Fruit fly (Drosophila melanogaster) whole organism, embryonic: ENCODE results near the gene MBD-like.
A peak's percentile ranks its signal among the peaks of the same experiment; 100 is the strongest.

Experiments
- BEAF-32 ChIP-seq: fragments of 200-800 bp; sonication (Bioruptor generic); optimal IDR thresholded peaks from 3 replicates; lab custom pipeline; 2017; ENCODE audit warnings: missing biosample characterization, missing genetic modification characterization, mild to moderate bottlenecking, moderate library complexity, missing genetic modification reagents
- BtbVII ChIP-seq: fragments of 200-800 bp; sonication (Bioruptor generic); optimal IDR thresholded peaks from 3 replicates; lab custom pipeline; 2017; ENCODE audit warnings: missing biosample characterization, mild to moderate bottlenecking, missing genetic modification characterization
- CG10209 ChIP-seq: fragments of 200-800 bp; sonication (Bioruptor generic); optimal IDR thresholded peaks from 3 replicates; lab custom pipeline; 2017; ENCODE audit warnings: missing biosample characterization, mild to moderate bottlenecking, missing genetic modification characterization, missing genetic modification reagents
- CG10274 ChIP-seq: fragments of 200-800 bp; sonication (Bioruptor generic); optimal IDR thresholded peaks from 3 replicates; lab custom pipeline; 2017; ENCODE audit warnings: missing biosample characterization, mild to moderate bottlenecking, missing genetic modification characterization
- CG10565 ChIP-seq: fragments of 200-800 bp; sonication (Bioruptor generic); optimal IDR thresholded peaks from 3 replicates; lab custom pipeline; 2016; ENCODE audit warnings: missing biosample characterization, mild to moderate bottlenecking, missing genetic modification characterization
- CG11504 ChIP-seq: fragments of 200-800 bp; sonication (Bioruptor generic); optimal IDR thresholded peaks from 3 replicates; lab custom pipeline; 2019; ENCODE audit warnings: missing biosample characterization, mild to moderate bottlenecking, missing genetic modification characterization, moderate library complexity
- CG14860 ChIP-seq: fragments of 200-800 bp; sonication (Bioruptor generic); IDR thresholded peaks from 3 replicates; pipeline ENCODE4 v1.3.6; 2022; ENCODE audit warnings: missing biosample characterization, missing genetic modification characterization; ENCODE audit not compliant: partially characterized antibody
- CG17328 ChIP-seq: fragments of 200-800 bp; sonication (Bioruptor generic); IDR thresholded peaks from 2 replicates; pipeline ENCODE4 v1.3.6; 2022; ENCODE audit warnings: missing biosample characterization, missing genetic modification characterization
- CG17912 ChIP-seq: fragments of 200-800 bp; sonication (Bioruptor generic); optimal IDR thresholded peaks from 2 replicates; lab custom pipeline; 2018; ENCODE audit warnings: missing biosample characterization, mild to moderate bottlenecking, missing genetic modification characterization
- CG2712 ChIP-seq: fragments of 200-800 bp; optimal IDR thresholded peaks from 3 replicates; lab custom pipeline; 2019; ENCODE audit warnings: missing biosample characterization, mild to moderate bottlenecking, missing genetic modification characterization, moderate library complexity
- CG2889 ChIP-seq: fragments of 200-800 bp; sonication (Bioruptor generic); IDR thresholded peaks from 3 replicates; pipeline ENCODE4 v1.3.6; 2022; ENCODE audit warnings: missing biosample characterization, missing genetic modification characterization
- CG31224 ChIP-seq: fragments of 200-800 bp; sonication (Bioruptor generic); IDR thresholded peaks from 2 replicates; pipeline ENCODE4 v1.3.6; 2022; ENCODE audit warnings: missing biosample characterization, missing genetic modification characterization
- CG5245 ChIP-seq: fragments of 200-800 bp; sonication (Bioruptor generic); optimal IDR thresholded peaks from 3 replicates; lab custom pipeline; 2016; ENCODE audit warnings: missing biosample characterization, missing genetic modification characterization
- CG7786 ChIP-seq: fragments of 200-800 bp; sonication (Bioruptor generic); optimal IDR thresholded peaks from 2 replicates; lab custom pipeline; 2016; ENCODE audit warnings: missing biosample characterization, missing genetic modification characterization
- CG8944 ChIP-seq: fragments of 200-800 bp; sonication (Bioruptor generic); optimal IDR thresholded peaks from 3 replicates; lab custom pipeline; 2016; ENCODE audit warnings: missing biosample characterization, missing genetic modification characterization
- Chrac-16 ChIP-seq: fragments of 200-800 bp; sonication (Bioruptor generic); optimal IDR thresholded peaks from 3 replicates; lab custom pipeline; 2016; ENCODE audit warnings: missing biosample characterization, missing genetic modification characterization
- E2f1 ChIP-seq: fragments of 200-800 bp; sonication (Bioruptor generic); IDR thresholded peaks from 2 replicates; pipeline ENCODE4 v1.3.6; 2022; ENCODE audit warnings: missing biosample characterization, missing genetic modification characterization
- Fer2 ChIP-seq: fragments of 200-800 bp; sonication (Bioruptor generic); optimal IDR thresholded peaks from 2 replicates; lab custom pipeline; 2018; ENCODE audit warnings: missing biosample characterization, mild to moderate bottlenecking, missing genetic modification characterization, moderate library complexity
- HHEX ChIP-seq: fragments of 200-800 bp; sonication (Bioruptor generic); optimal IDR thresholded peaks from 3 replicates; lab custom pipeline; 2017; ENCODE audit warnings: missing biosample characterization, mild to moderate bottlenecking, missing genetic modification characterization, missing genetic modification reagents
- Jarid2 ChIP-seq: fragments of 200-800 bp; sonication (Bioruptor generic); optimal IDR thresholded peaks from 3 replicates; lab custom pipeline; 2017; ENCODE audit warnings: mild to moderate bottlenecking, missing biosample characterization, missing genetic modification reagents, missing genetic modification characterization
- Mrtf ChIP-seq: fragments of 200-800 bp; sonication (Bioruptor generic); IDR thresholded peaks from 3 replicates; pipeline ENCODE4 v1.3.6; 2022; ENCODE audit warnings: missing biosample characterization, missing genetic modification characterization
- NK7.1 ChIP-seq: fragments of 200-800 bp; sonication (Bioruptor generic); optimal IDR thresholded peaks from 3 replicates; lab custom pipeline; 2016; ENCODE audit warnings: missing biosample characterization, missing genetic modification characterization
- Nf-YA ChIP-seq: fragments of 200-800 bp; sonication (Bioruptor generic); IDR thresholded peaks from 2 replicates; pipeline ENCODE4 v1.3.6; 2022; ENCODE audit warnings: missing biosample characterization, missing genetic modification characterization
- Oaz ChIP-seq: fragments of 200-800 bp; sonication (Bioruptor generic); IDR thresholded peaks from 2 replicates; pipeline ENCODE4 v1.3.6; 2022; ENCODE audit warnings: missing biosample characterization, missing genetic modification characterization
- Oli ChIP-seq: fragments of 200-800 bp; sonication (Bioruptor generic); optimal IDR thresholded peaks from 2 replicates; lab custom pipeline; 2018; ENCODE audit warnings: missing biosample characterization, mild to moderate bottlenecking, missing genetic modification characterization, moderate library complexity
- Optix ChIP-seq: fragments of 200-800 bp; sonication (Bioruptor generic); IDR thresholded peaks from 3 replicates; pipeline ENCODE4 v1.3.6; 2022; ENCODE audit warnings: missing biosample characterization, missing genetic modification characterization
- PHDP ChIP-seq: fragments of 200-800 bp; sonication (Bioruptor generic); optimal IDR thresholded peaks from 3 replicates; lab custom pipeline; 2018; ENCODE audit warnings: missing biosample characterization, mild to moderate bottlenecking, missing genetic modification characterization, moderate library complexity
- TFAM ChIP-seq: fragments of 200-800 bp; sonication (Bioruptor generic); optimal IDR thresholded peaks from 2 replicates; lab custom pipeline; 2017; ENCODE audit warnings: missing biosample characterization, missing genetic modification characterization, inconsistent platforms
- Tbp ChIP-seq: fragments of >200 bp; optimal IDR thresholded peaks from 2 replicates; lab custom pipeline; 2018; ENCODE audit warnings: missing biosample characterization, missing genetic modification characterization
- Usf ChIP-seq: fragments of 200-800 bp; sonication (Bioruptor generic); optimal IDR thresholded peaks from 2 replicates; lab custom pipeline; 2017; ENCODE audit warnings: missing genotype, missing biosample characterization, missing genetic modification characterization
- caup ChIP-seq: fragments of 200-800 bp; sonication (Bioruptor generic); optimal IDR thresholded peaks from 3 replicates; lab custom pipeline; 2017; ENCODE audit warnings: missing biosample characterization, mild to moderate bottlenecking, missing genetic modification characterization, moderate library complexity; ENCODE audit not compliant: severe bottlenecking
- chm ChIP-seq: fragments of 200-800 bp; sonication (Bioruptor generic); IDR thresholded peaks from 2 replicates; pipeline ENCODE4 v1.3.6; 2022; ENCODE audit warnings: missing biosample characterization, missing genetic modification characterization
- chn ChIP-seq: fragments of 200-800 bp; sonication (Bioruptor generic); optimal IDR thresholded peaks from 2 replicates; lab custom pipeline; 2016; ENCODE audit warnings: missing biosample characterization, missing genetic modification characterization
- cwo ChIP-seq: fragments of 200-800 bp; sonication (Bioruptor generic); optimal IDR thresholded peaks from 3 replicates; lab custom pipeline; 2017; ENCODE audit warnings: missing biosample characterization, missing genetic modification characterization, mild to moderate bottlenecking, moderate library complexity, missing genetic modification reagents
- fd102C ChIP-seq: fragments of 200-800 bp; sonication (Bioruptor generic); optimal IDR thresholded peaks from 2 replicates; lab custom pipeline; 2018; ENCODE audit warnings: missing biosample characterization, mild to moderate bottlenecking, missing genetic modification characterization, moderate library complexity
- fd64A ChIP-seq: fragments of 200-800 bp; sonication (Bioruptor generic); optimal IDR thresholded peaks from 3 replicates; lab custom pipeline; 2018; ENCODE audit warnings: missing biosample characterization, mild to moderate bottlenecking, missing genetic modification characterization
- ftz-f1 ChIP-seq: fragments of 200-800 bp; sonication (Bioruptor generic); optimal IDR thresholded peaks from 2 replicates; lab custom pipeline; 2016; ENCODE audit warnings: missing biosample characterization, missing genetic modification characterization
- gem ChIP-seq: fragments of 200-800 bp; sonication (Bioruptor generic); optimal IDR thresholded peaks from 2 replicates; lab custom pipeline; 2019; ENCODE audit warnings: missing biosample characterization, mild to moderate bottlenecking, missing genetic modification characterization, moderate library complexity
- grn ChIP-seq: fragments of 200-800 bp; sonication (Bioruptor generic); optimal IDR thresholded peaks from 3 replicates; lab custom pipeline; 2017; ENCODE audit warnings: missing biosample characterization, missing genetic modification characterization
- h ChIP-seq: fragments of >200 bp; optimal IDR thresholded peaks from 2 replicates; lab custom pipeline; 2017
- luna ChIP-seq: fragments of 200-800 bp; sonication (Bioruptor generic); optimal IDR thresholded peaks from 2 replicates; lab custom pipeline; 2016; ENCODE audit warnings: missing biosample characterization, missing genetic modification characterization
- nerfin-1 ChIP-seq: fragments of 200-800 bp; sonication (Bioruptor generic); optimal IDR thresholded peaks from 3 replicates; lab custom pipeline; 2019; ENCODE audit warnings: missing biosample characterization, mild to moderate bottlenecking, missing genetic modification characterization, moderate library complexity
- nom ChIP-seq: fragments of 200-800 bp; sonication (Bioruptor generic); optimal IDR thresholded peaks from 2 replicates; lab custom pipeline; 2017; ENCODE audit warnings: missing biosample characterization, missing genetic modification characterization, mild to moderate bottlenecking, moderate library complexity, missing genetic modification reagents
- sc ChIP-seq, 3 experiments: fragments of >200 bp in 2 of 3; fragments of 200-800 bp in 1 of 3; sonication (Bioruptor generic) in 1 of 3; optimal IDR thresholded peaks; 2 replicates in 2 of 3; 3 replicates in 1 of 3; lab custom pipeline; 2017; ENCODE audit warnings: mild to moderate bottlenecking in 1 of 3, missing biosample characterization in 1 of 3, missing genetic modification characterization in 1 of 3, missing genetic modification reagents in 1 of 3
- sim ChIP-seq: fragments of 200-800 bp; sonication (Bioruptor generic); IDR thresholded peaks from 2 replicates; pipeline ENCODE4 v1.3.6; 2022; ENCODE audit warnings: missing biosample characterization, missing genetic modification characterization
- slbo ChIP-seq: fragments of 200-800 bp; sonication (Bioruptor generic); IDR thresholded peaks from 2 replicates; pipeline ENCODE4 v1.3.6; 2022; ENCODE audit warnings: missing biosample characterization, missing genetic modification characterization
- tio ChIP-seq: fragments of 200-800 bp; sonication (Bioruptor generic); optimal IDR thresholded peaks from 2 replicates; lab custom pipeline; 2017; ENCODE audit warnings: missing biosample characterization, missing genetic modification characterization, inconsistent platforms
- tll ChIP-seq, 2 experiments: fragments of 200-800 bp in 1 of 2; fragments of >200 bp in 1 of 2; sonication (Bioruptor generic) in 1 of 2; optimal IDR thresholded peaks; 2 replicates each; lab custom pipeline; 2017 to 2019; ENCODE audit warnings: missing biosample characterization in 2 of 2, missing genetic modification characterization in 2 of 2, mild to moderate bottlenecking in 1 of 2, moderate library complexity in 1 of 2
- unpg ChIP-seq: fragments of 200-800 bp; sonication (Bioruptor generic); optimal IDR thresholded peaks from 3 replicates; lab custom pipeline; 2018; ENCODE audit warnings: missing biosample characterization, mild to moderate bottlenecking, missing genetic modification characterization, moderate library complexity
- vvl ChIP-seq: fragments of 200-800 bp; sonication (Bioruptor generic); IDR thresholded peaks from 2 replicates; pipeline ENCODE4 v1.3.6; 2022; ENCODE audit warnings: missing biosample characterization, missing genetic modification characterization

MBD-like gene

dm6 chr3R:9598099-9598498, 38.5 kb downstream of the MBD-like start (continued):
- TF ChIP-seq gem (tag; lab: Kevin White, UChicago): peak; percentile 78
- no peak for TF ChIP-seq Tbp (GFP tag; lab: Kevin White, UChicago)
- no peak for TF ChIP-seq tll (GFP tag; optimal IDR thresholded peaks at IDR 0.05; lab: Kevin White, UChicago)
- peak; percentile 64 for TF ChIP-seq CG17328 (GFP tag; lab: Robert Waterston, UW)
- peak; percentile 51; the same call in 1 of the 2 replicates for TF ChIP-seq vvl
- peak; percentile 5 for TF ChIP-seq HHEX (GFP tag; lab: Kevin White, UChicago)
- TF ChIP-seq unpg (GFP tag; lab: Kevin White, UChicago): peak; percentile 63
- TF ChIP-seq caup (GFP tag; lab: Kevin White, UChicago): no peak
- TF ChIP-seq TFAM: no peak
- TF ChIP-seq NK7.1 (GFP tag; lab: Kevin White, UChicago): no peak
- no peak for TF ChIP-seq Nf-YA (GFP tag; lab: Robert Waterston, UW)
- peak; percentile 47; the same call in 1 of the 3 replicates for TF ChIP-seq Optix (GFP tag; lab: Robert Waterston, UW)
- peak; percentile 39 for TF ChIP-seq chn
- TF ChIP-seq CG11504 (tag; lab: Kevin White, UChicago): peak; percentile 74
- peak; percentile 55 for TF ChIP-seq Chrac-16 (GFP tag; lab: Kevin White, UChicago)
- TF ChIP-seq CG10209 (GFP tag; lab: Kevin White, UChicago): peak; percentile 58
- TF ChIP-seq grn: no peak
- peak; percentile 12 for TF ChIP-seq CG7786 (GFP tag; lab: Kevin White, UChicago)
- peak; percentile 78 for TF ChIP-seq CG2712 (tag; lab: Kevin White, UChicago)
- TF ChIP-seq cwo (GFP tag; lab: Kevin White, UChicago): no peak
- TF ChIP-seq h (lab: Kevin White, UChicago): no peak
- TF ChIP-seq Oaz (GFP tag; lab: Robert Waterston, UW): no peak
- peak; percentile 50 for TF ChIP-seq nerfin-1 (tag; lab: Kevin White, UChicago)
- no peak for TF ChIP-seq BEAF-32 (GFP tag; lab: Kevin White, UChicago)
- no peak for TF ChIP-seq Jarid2 (GFP tag; lab: Kevin White, UChicago)
- TF ChIP-seq Fer2 (tag; lab: Kevin White, UChicago): no peak
- no peak for TF ChIP-seq sc (optimal IDR thresholded peaks at IDR 0.05; lab: Kevin White, UChicago)
- TF ChIP-seq sc (GFP tag; optimal IDR thresholded peaks at IDR 0.05; lab: Kevin White, UChicago): peak; percentile 38
- no peak for TF ChIP-seq CG17912
- TF ChIP-seq sim (GFP tag; lab: Robert Waterston, UW): 0 out of 2 replicates have a peak, but pooled peaks have one; percentile 40
- TF ChIP-seq slbo (GFP tag; lab: Robert Waterston, UW): peak; percentile 8; the same call in 1 of the 2 replicates
- TF ChIP-seq PHDP: peak; percentile 43
- no peak for TF ChIP-seq CG10274
- no peak for TF ChIP-seq CG14860
- no peak for TF ChIP-seq CG10565 (GFP tag; lab: Kevin White, UChicago)
- peak; percentile 49; the same call in 1 of the 2 replicates for TF ChIP-seq chm (GFP tag; lab: Robert Waterston, UW)
- TF ChIP-seq CG2889 (GFP tag; lab: Robert Waterston, UW): no peak
- TF ChIP-seq Usf (GFP tag; lab: Kevin White, UChicago): no peak
- TF ChIP-seq Mrtf (GFP tag; lab: Robert Waterston, UW): 0 out of 3 replicates have a peak, but pooled peaks have one; percentile 18
- peak; percentile 42; the same call in 1 of the 2 replicates for TF ChIP-seq E2f1 (GFP tag; lab: Robert Waterston, UW)
- peak; percentile 51 for TF ChIP-seq CG8944
- TF ChIP-seq BtbVII: no peak
- peak; percentile 58 for TF ChIP-seq fd64A
- no peak for TF ChIP-seq CG31224
- TF ChIP-seq tio (GFP tag; lab: Kevin White, UChicago): peak; percentile 29
- peak; percentile 59 for TF ChIP-seq CG5245 (GFP tag; lab: Kevin White, UChicago)
- no peak for TF ChIP-seq nom (GFP tag; lab: Kevin White, UChicago)
- TF ChIP-seq fd102C: no peak
- TF ChIP-seq ftz-f1 (GFP tag; lab: Kevin White, UChicago): no peak
- peak; percentile 74 for TF ChIP-seq Oli (tag; lab: Kevin White, UChicago)
- TF ChIP-seq luna (GFP tag; lab: Kevin White, UChicago): no peak
